Worm (Caenorhabditis elegans): ENCODE data around the gene nep-25.

The nep-25 gene

DNA sequence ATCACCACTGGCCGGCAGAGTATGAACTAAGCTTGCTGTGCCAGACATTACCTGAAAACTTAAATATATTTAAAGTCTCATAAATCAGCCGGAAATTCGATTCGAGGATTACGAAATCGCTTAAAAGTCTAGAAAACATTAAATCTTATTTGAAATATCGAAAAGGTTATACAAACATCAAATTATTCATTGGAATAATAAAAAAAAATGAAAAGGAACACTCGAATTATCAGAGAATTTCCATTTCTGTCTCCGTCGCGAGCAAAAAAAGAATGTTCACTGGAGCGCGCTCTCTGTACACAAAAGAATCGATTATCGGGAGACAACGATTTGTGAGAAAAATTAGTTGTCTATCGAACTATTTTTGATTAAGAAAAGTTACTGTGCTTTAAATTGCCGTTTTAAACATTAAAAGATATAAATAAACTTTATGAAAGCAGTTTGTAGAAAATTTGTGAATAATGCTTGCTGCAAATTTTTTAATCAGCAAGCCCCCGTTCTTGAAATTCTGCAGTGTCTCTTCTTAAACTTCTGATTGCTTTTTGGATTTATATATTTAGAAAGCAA is 5.8 kb upstream of the nep-25 start, which contains the start of gene fzo-1:
fzo-1 (minus strand) TSS at position 51 of the 567 bp plus-strand sequence.
- TF ChIP-seq tab-1 (GFP tag; IDR thresholded peaks at IDR 0.05), result no peak
- no peak for TF ChIP-seq ref-1 (GFP tag; conservative IDR thresholded peaks at IDR 0.05)
- TF ChIP-seq klf-2 (GFP tag; conservative IDR thresholded peaks at IDR 0.05), result 0 out of 2 replicates have a peak, but pooled peaks have one; percentile 14
- peak; percentile 79; the same call in 1 of the 2 replicates for TF ChIP-seq ztf-23 (GFP tag; IDR thresholded peaks at IDR 0.05)
- no peak for TF ChIP-seq flt-1 (GFP tag; IDR thresholded peaks at IDR 0.05)
- TF ChIP-seq med-1 (GFP tag; optimal IDR thresholded peaks at IDR 0.05; ENCODE audit: insufficient read depth), result no peak
- peak; percentile 83 for TF ChIP-seq cog-1 (tag; optimal IDR thresholded peaks at IDR 0.05)
- TF ChIP-seq T22C8.4 (GFP tag; IDR thresholded peaks at IDR 0.05), result no peak
- no peak for TF ChIP-seq ztf-29 (GFP tag; IDR thresholded peaks at IDR 0.05)

DNA sequence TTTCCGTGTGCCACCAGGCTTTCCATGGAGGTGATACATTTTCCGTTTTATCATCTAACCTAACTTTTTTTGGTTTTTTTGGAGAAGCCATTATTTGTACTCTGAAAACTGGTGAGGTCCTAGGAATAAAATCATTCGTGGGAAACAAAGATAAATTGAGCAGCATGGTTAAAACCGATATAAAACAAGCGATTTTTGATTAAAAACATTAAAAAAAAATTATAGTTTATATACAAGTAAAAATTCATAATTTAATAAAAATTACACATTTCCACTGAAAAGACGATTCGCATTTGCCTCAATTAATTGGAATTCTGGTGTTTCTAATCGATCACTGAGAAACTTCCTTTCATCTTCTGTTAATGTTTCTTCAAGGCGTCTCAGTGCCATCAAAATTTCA is 3.6 kb upstream of the nep-25 start, which contains the start of gene ZK1248.15:
ZK1248.15 (minus strand) TSS at position 101 of the 400 bp plus-strand sequence.
- TF ChIP-seq ztf-29 (GFP tag; IDR thresholded peaks at IDR 0.05), result no peak
- TF ChIP-seq T22C8.4 (GFP tag; IDR thresholded peaks at IDR 0.05), result no peak
- TF ChIP-seq tab-1 (GFP tag; IDR thresholded peaks at IDR 0.05), result no peak
- TF ChIP-seq cog-1 (tag; optimal IDR thresholded peaks at IDR 0.05), result no peak
- no peak for TF ChIP-seq med-1 (GFP tag; optimal IDR thresholded peaks at IDR 0.05; ENCODE audit: insufficient read depth)
- no peak for TF ChIP-seq ref-1 (GFP tag; conservative IDR thresholded peaks at IDR 0.05)
- no peak for TF ChIP-seq flt-1 (GFP tag; IDR thresholded peaks at IDR 0.05)
- no peak for TF ChIP-seq klf-2 (GFP tag; conservative IDR thresholded peaks at IDR 0.05)
- no peak for TF ChIP-seq ztf-23 (GFP tag; IDR thresholded peaks at IDR 0.05)

DNA sequence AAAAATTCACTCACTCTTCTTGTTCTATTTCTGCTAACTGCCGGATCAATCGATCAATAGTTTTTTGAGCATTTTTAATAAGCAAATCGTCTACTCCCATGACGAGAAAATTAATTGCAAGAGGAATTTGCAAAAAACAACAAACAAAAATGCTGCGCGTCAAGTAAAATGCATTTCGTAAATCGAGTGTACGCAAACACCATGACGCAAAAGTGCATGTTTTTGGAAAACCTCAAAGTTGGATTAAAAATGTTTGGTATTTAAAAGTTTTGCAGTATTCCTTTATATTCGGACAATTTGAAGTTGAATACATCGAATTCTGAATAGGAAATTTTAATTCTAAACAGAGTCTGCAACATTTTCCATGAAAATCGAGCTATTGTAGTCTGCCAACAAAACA is 2.8 kb upstream of the nep-25 start, which contains the start of gene ZK1248.19:
ZK1248.19 (minus strand) TSS at position 188 of the 400 bp plus-strand sequence.
- TF ChIP-seq T22C8.4 (GFP tag; IDR thresholded peaks at IDR 0.05) (no peak), cog-1 (tag; optimal IDR thresholded peaks at IDR 0.05) (no peak), tab-1 (GFP tag; IDR thresholded peaks at IDR 0.05) (no peak), ztf-23 (GFP tag; IDR thresholded peaks at IDR 0.05) (no peak), med-1 (GFP tag; optimal IDR thresholded peaks at IDR 0.05; ENCODE audit: insufficient read depth) (no peak), klf-2 (GFP tag; conservative IDR thresholded peaks at IDR 0.05) (no peak), ref-1 (GFP tag; conservative IDR thresholded peaks at IDR 0.05) (no peak), ztf-29 (GFP tag; IDR thresholded peaks at IDR 0.05) (no peak), flt-1 (GFP tag; IDR thresholded peaks at IDR 0.05) (no peak)

DNA sequence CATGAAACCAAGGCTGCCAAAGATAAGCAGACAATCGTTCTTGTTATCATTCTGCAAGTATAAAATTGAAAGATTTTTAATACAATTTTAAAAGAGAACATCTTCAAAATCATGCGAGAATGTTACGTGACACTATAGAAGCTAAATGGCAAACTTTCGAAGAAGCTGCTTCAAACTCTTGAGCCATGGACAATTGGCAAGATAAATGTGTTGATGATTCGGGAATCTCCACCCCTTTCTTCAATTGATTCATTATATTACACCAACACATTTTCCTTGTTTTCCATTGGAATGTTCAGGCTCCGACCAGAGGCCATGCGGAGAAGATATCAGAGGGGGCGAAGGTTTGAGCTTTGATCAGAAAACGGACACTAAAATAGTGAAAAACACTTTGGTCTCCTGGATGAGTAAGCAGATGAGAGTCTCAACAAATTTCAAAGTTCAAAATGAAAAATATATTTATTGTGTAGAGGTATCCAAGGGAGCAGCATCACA is 940 bp upstream of the nep-25 start, which contains the start of gene lec-5:
lec-5 (minus strand) TSS at position 51 of the 495 bp plus-strand sequence.
- TF ChIP-seq med-1 (GFP tag; optimal IDR thresholded peaks at IDR 0.05; ENCODE audit: insufficient read depth) (no peak), flt-1 (GFP tag; IDR thresholded peaks at IDR 0.05) (no peak), ref-1 (GFP tag; conservative IDR thresholded peaks at IDR 0.05) (no peak), klf-2 (GFP tag; conservative IDR thresholded peaks at IDR 0.05) (no peak), ztf-23 (GFP tag; IDR thresholded peaks at IDR 0.05) (no peak)

DNA sequence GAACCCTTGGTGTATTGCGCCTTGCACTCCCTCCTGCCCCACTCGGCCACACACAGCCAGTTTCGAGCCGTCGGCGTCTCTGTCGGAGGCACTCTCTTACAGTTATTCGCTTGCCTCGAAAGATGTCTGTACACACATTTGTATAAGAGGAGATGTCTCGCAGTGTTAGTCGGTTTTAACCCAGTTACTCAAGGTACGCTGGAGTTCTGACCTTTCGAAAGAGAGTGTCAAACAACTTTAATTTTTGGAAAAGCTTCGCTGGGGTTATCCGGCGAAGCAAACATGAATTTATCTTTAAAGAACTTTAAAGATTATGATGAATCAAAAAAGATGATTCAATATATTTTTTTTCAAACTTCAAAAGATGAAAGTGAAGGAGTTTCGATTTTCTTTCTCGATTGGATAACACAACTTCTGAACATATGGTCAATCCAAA is 2.7 kb downstream of the nep-25 start:
- TF ChIP-seq med-1 (GFP tag; optimal IDR thresholded peaks at IDR 0.05; ENCODE audit: insufficient read depth), result peak; percentile 34
- peak; percentile 53; the same call in 1 of the 2 replicates for TF ChIP-seq klf-2 (GFP tag; conservative IDR thresholded peaks at IDR 0.05)
- peak; percentile 99 for TF ChIP-seq cog-1 (tag; optimal IDR thresholded peaks at IDR 0.05)
- TF ChIP-seq flt-1 (GFP tag; IDR thresholded peaks at IDR 0.05), result peak; percentile 90
- TF ChIP-seq T22C8.4 (GFP tag; IDR thresholded peaks at IDR 0.05), result peak; percentile 74; the same call in 1 of the 2 replicates
- peak; percentile 83 for TF ChIP-seq ztf-29 (GFP tag; IDR thresholded peaks at IDR 0.05)
- TF ChIP-seq ztf-23 (GFP tag; IDR thresholded peaks at IDR 0.05), result peak; percentile 90
- TF ChIP-seq tab-1 (GFP tag; IDR thresholded peaks at IDR 0.05), result peak; percentile 61; the same call in 1 of the 2 replicates
- TF ChIP-seq ref-1 (GFP tag; conservative IDR thresholded peaks at IDR 0.05), result no peak

DNA sequence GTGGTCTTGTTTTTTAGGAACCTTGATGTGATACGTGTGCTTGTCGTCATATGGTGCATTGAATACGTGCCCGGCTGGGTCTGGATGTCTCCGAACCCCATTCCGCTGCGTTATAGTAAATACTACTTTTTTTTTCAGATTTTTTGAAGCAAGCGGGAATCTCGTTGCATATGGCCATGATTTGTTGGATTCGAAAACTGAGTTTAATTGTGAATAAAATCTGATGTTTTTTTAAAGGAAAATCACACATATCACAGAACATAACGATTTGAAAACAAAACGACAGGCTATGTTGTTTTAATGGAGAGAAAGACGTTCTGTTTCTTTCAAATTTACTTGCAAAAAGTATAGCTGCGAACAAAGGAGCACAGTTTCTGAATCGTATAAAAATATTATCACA is 3.4 kb downstream of the nep-25 start, which contains the start of the genes ZK1248.17 and H41C03.3:
ZK1248.17 (minus strand) TSS at position 101 of the 400 bp plus-strand sequence.
H41C03.3 (plus strand) TSS at position 337 of the 400 bp plus-strand sequence.
- TF ChIP-seq T22C8.4 (GFP tag; IDR thresholded peaks at IDR 0.05) (no peak), ref-1 (GFP tag; conservative IDR thresholded peaks at IDR 0.05) (no peak), tab-1 (GFP tag; IDR thresholded peaks at IDR 0.05) (no peak), ztf-23 (GFP tag; IDR thresholded peaks at IDR 0.05) (no peak), cog-1 (tag; optimal IDR thresholded peaks at IDR 0.05) (no peak), klf-2 (GFP tag; conservative IDR thresholded peaks at IDR 0.05) (no peak), med-1 (GFP tag; optimal IDR thresholded peaks at IDR 0.05; ENCODE audit: insufficient read depth) (no peak), ztf-29 (GFP tag; IDR thresholded peaks at IDR 0.05) (no peak), flt-1 (GFP tag; IDR thresholded peaks at IDR 0.05) (no peak)

DNA sequence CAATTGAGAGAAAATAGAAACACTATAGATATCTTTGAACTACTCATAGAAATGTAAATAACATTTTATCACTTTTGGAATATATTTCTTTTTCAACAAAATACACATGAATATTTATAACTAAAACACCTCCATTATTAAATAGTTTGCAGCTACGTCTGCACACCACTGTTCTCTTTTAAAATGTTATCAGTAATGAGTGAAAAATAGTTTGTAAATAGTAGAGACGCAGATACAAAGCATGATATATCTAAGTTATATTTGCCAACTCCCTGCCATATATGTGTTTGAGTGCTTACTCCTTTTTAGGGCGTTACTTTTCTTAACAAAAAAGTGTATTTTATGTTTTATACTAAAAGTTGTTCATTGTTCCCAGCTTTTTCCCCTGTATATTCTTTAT is 4.1 kb downstream of the nep-25 start:
- TF ChIP-seq flt-1 (GFP tag; IDR thresholded peaks at IDR 0.05) (no peak), cog-1 (tag; optimal IDR thresholded peaks at IDR 0.05) (no peak), ztf-29 (GFP tag; IDR thresholded peaks at IDR 0.05) (no peak), klf-2 (GFP tag; conservative IDR thresholded peaks at IDR 0.05) (no peak), tab-1 (GFP tag; IDR thresholded peaks at IDR 0.05) (no peak), ref-1 (GFP tag; conservative IDR thresholded peaks at IDR 0.05) (no peak), ztf-23 (GFP tag; IDR thresholded peaks at IDR 0.05) (no peak), T22C8.4 (GFP tag; IDR thresholded peaks at IDR 0.05) (no peak), med-1 (GFP tag; optimal IDR thresholded peaks at IDR 0.05; ENCODE audit: insufficient read depth) (no peak)

DNA sequence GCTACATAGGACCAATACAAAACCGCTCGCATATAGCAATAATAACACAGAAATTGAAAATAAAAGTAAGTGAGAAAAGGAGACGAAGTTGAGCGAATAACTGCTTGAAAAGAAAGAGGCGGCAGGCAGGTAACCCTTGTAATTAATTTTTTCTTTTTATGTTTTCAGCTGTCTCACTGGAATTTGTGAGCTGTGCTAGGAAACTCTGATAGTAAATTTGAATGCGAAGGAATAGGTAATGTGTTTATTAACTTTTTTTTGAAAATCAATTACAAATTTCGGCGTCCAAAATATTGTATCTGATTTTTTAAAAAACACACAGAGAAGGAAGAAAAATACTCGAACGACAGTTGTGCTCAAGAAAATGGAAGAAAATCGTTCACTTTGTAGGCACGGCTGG is 10.0 kb downstream of the nep-25 start, which contains the start of gene H41C03.2:
H41C03.2 (minus strand) TSS at position 101 of the 400 bp plus-strand sequence.
- TF ChIP-seq T22C8.4 (GFP tag; IDR thresholded peaks at IDR 0.05) (no peak), ztf-29 (GFP tag; IDR thresholded peaks at IDR 0.05) (no peak), flt-1 (GFP tag; IDR thresholded peaks at IDR 0.05) (no peak), ztf-23 (GFP tag; IDR thresholded peaks at IDR 0.05) (no peak), med-1 (GFP tag; optimal IDR thresholded peaks at IDR 0.05; ENCODE audit: insufficient read depth) (no peak), tab-1 (GFP tag; IDR thresholded peaks at IDR 0.05) (no peak), klf-2 (GFP tag; conservative IDR thresholded peaks at IDR 0.05) (no peak), ref-1 (GFP tag; conservative IDR thresholded peaks at IDR 0.05) (no peak), cog-1 (tag; optimal IDR thresholded peaks at IDR 0.05) (no peak)

DNA sequence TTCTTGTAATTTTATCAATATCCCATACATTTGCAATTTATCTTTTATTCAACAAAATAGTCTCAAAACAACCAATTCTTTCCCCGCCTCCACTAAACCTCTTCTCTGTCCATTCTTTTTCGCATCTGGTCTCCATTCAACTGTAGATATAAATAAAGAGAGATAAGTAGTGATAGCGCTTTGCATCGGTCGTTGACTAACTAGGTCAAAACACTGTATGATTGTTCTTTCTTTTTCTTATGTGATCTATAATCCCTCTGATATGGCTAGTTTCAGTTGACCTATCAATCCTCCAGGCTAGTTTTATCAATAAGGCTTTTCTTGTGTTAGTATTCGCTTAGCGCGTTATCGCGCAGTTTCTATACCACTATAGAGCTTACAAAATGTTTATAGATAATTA is 11.2 kb downstream of the nep-25 start:
- TF ChIP-seq T22C8.4 (GFP tag; IDR thresholded peaks at IDR 0.05), result no peak
- no peak for TF ChIP-seq cog-1 (tag; optimal IDR thresholded peaks at IDR 0.05)
- no peak for TF ChIP-seq med-1 (GFP tag; optimal IDR thresholded peaks at IDR 0.05; ENCODE audit: insufficient read depth)
- no peak for TF ChIP-seq ztf-29 (GFP tag; IDR thresholded peaks at IDR 0.05)
- TF ChIP-seq ztf-23 (GFP tag; IDR thresholded peaks at IDR 0.05), result no peak
- no peak for TF ChIP-seq tab-1 (GFP tag; IDR thresholded peaks at IDR 0.05)
- TF ChIP-seq klf-2 (GFP tag; conservative IDR thresholded peaks at IDR 0.05), result no peak
- TF ChIP-seq ref-1 (GFP tag; conservative IDR thresholded peaks at IDR 0.05), result no peak
- no peak for TF ChIP-seq flt-1 (GFP tag; IDR thresholded peaks at IDR 0.05)

All from whole organism, midembryonic.